Fruit fly (Drosophila melanogaster): ENCODE measurements around the gene CG45076.

DNA sequence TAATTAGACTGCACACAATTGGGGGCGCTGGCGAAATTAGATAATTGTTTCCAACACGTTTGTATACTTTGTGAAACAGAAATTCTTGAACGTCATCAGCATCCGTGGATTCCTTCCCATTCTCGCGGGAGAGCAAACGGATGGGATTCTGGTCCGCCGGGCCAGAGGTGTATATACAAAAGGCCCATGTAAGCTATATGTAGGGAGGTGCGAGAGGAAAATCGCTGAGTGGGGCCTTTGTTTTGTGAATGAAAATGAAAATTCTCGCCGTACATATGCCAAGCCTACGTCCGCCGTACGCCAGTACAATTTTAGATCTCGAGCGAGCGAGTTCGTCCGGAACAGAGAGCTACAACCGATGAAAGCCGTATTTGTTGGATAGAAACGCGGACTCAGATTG, 15.4 kb upstream of the CG45076 start, which contains the start of gene CG14687:
- TF ChIP-seq dsx (GFP tag; optimal IDR thresholded peaks at IDR 0.05; ENCODE audit: poor library complexity, severe bottlenecking) (no peak), Hr38 (GFP tag; optimal IDR thresholded peaks at IDR 0.05) (no peak), CG9139 (GFP tag; optimal IDR thresholded peaks at IDR 0.05) (no peak), pdm3 (GFP tag; optimal IDR thresholded peaks at IDR 0.05) (no peak), Hr39 (GFP tag; optimal IDR thresholded peaks at IDR 0.05) (no peak), topi (GFP tag; optimal IDR thresholded peaks at IDR 0.05) (no peak)
